Worm (Caenorhabditis elegans) whole organism, midembryonic: ENCODE measurements around the gene F55C12.19.

Experiments
- T22C8.4 ChIP-seq: fragments of 200-800 bp; sonication (Bioruptor generic); IDR thresholded peaks from 2 replicates; pipeline ENCODE4 v1.3.6; 2022; ENCODE audit warnings: missing genetic modification characterization, missing compliant biosample characterization
- cog-1 ChIP-seq: sonication (generic microtip); optimal IDR thresholded peaks from 2 replicates; lab custom pipeline; 2016; ENCODE audit warnings: missing genetic modification characterization, missing compliant biosample characterization
- flt-1 ChIP-seq: fragments of 200-800 bp; sonication (Bioruptor generic); IDR thresholded peaks from 2 replicates; pipeline ENCODE4 v1.3.6; 2022; ENCODE audit warnings: missing genetic modification characterization, missing compliant biosample characterization
- klf-2 ChIP-seq: fragments of 200-800 bp; sonication (Bioruptor generic); conservative IDR thresholded peaks from 2 replicates; pipeline ENCODE4 v1.3.6; 2022; ENCODE audit warnings: missing genetic modification reagents, missing genetic modification characterization, missing compliant biosample characterization
- med-1 ChIP-seq: sonication (generic microtip); optimal IDR thresholded peaks from 2 replicates; lab custom pipeline; 2017; ENCODE audit warnings: missing genetic modification characterization, mild to moderate bottlenecking, missing compliant biosample characterization, antibody characterized with exemption, missing genetic modification reagents; ENCODE audit not compliant: insufficient read depth
- ref-1 ChIP-seq: fragments of 200-800 bp; sonication (Bioruptor generic); conservative IDR thresholded peaks from 2 replicates; pipeline ENCODE4 v1.3.6; 2022; ENCODE audit warnings: missing genetic modification reagents, missing genetic modification characterization, missing compliant biosample characterization
- tab-1 ChIP-seq: fragments of 200-800 bp; sonication (Bioruptor generic); IDR thresholded peaks from 2 replicates; pipeline ENCODE4 v1.3.6; 2022; ENCODE audit warnings: missing genetic modification characterization, missing compliant biosample characterization
- ztf-23 ChIP-seq: fragments of 200-800 bp; sonication (Bioruptor generic); IDR thresholded peaks from 2 replicates; pipeline ENCODE4 v1.3.6; 2022; ENCODE audit warnings: missing genetic modification reagents, missing genetic modification characterization, missing compliant biosample characterization
- ztf-29 ChIP-seq: fragments of 200-800 bp; sonication (Bioruptor generic); IDR thresholded peaks from 2 replicates; pipeline ENCODE4 v1.3.6; 2022; ENCODE audit warnings: missing genetic modification reagents, missing genetic modification characterization, missing compliant biosample characterization

ce11 chrII:5872414-5872813 lies 6.5 kb downstream of the F55C12.19 start:
- no peak for TF ChIP-seq tab-1 (GFP tag; lab: Robert Waterston, UW)
- no peak for TF ChIP-seq ztf-23 (GFP tag; lab: Robert Waterston, UW)
- no peak for TF ChIP-seq klf-2 (GFP tag; lab: Robert Waterston, UW)
- no peak for TF ChIP-seq flt-1 (GFP tag; lab: Robert Waterston, UW)
- no peak for TF ChIP-seq ref-1 (GFP tag; lab: Robert Waterston, UW)
- TF ChIP-seq ztf-29 (GFP tag; lab: Robert Waterston, UW) = no peak
- no peak for TF ChIP-seq cog-1 (tag; lab: Kevin White, UChicago)
- TF ChIP-seq med-1 (GFP tag; lab: Kevin White, UChicago) = no peak
- TF ChIP-seq T22C8.4 = no peak
